Worm (Caenorhabditis elegans): ENCODE measurements around the gene str-67.

- TF ChIP-seq fax-1 (tag; optimal IDR thresholded peaks at IDR 0.05) (no peak), ama-1 (optimal IDR thresholded peaks at IDR 0.05) (no peak), nhr-232 (tag; optimal IDR thresholded peaks at IDR 0.05) (no peak), Y22D7AL.16 (tag; optimal IDR thresholded peaks at IDR 0.05) (no peak), unc-55 (GFP tag; optimal IDR thresholded peaks at IDR 0.05) (no peak), nhr-11 (tag; optimal IDR thresholded peaks at IDR 0.05) (no peak), fkh-10 (GFP tag; optimal IDR thresholded peaks at IDR 0.05) (no peak), tbx-2 (tag; optimal IDR thresholded peaks at IDR 0.05) (no peak), pag-3 (tag; optimal IDR thresholded peaks at IDR 0.05; ENCODE audit: borderline replicate concordance) (no peak)
Measured at ce11 chrV:1047251-1047650, 17.1 kb downstream of the str-67 start.
